Worm (Caenorhabditis elegans) whole organism, L2 larva: Measurements from ENCODE around the gene col-171.

Experiments
- C34F6.9 ChIP-seq: fragments of 150-350 bp; optimal IDR thresholded peaks from 2 replicates; lab custom pipeline; 2014; ENCODE audit warnings: missing biosample characterization, missing genetic modification characterization
- F13H6.1 ChIP-seq: sonication (generic microtip); optimal IDR thresholded peaks from 2 replicates; lab custom pipeline; 2016; ENCODE audit warnings: missing genetic modification characterization, missing compliant biosample characterization
- R02D3.7 ChIP-seq: fragments of 150-350 bp; optimal IDR thresholded peaks from 2 replicates; lab custom pipeline; 2014; ENCODE audit warnings: missing biosample characterization, missing genetic modification characterization
- Y55F3AM.14 ChIP-seq: fragments of 200-800 bp; sonication (Bioruptor generic); optimal IDR thresholded peaks from 2 replicates; lab custom pipeline; 2018; ENCODE audit warnings: mild to moderate bottlenecking, missing genetic modification characterization, missing compliant biosample characterization
- alr-1 ChIP-seq: fragments of 150-350 bp; optimal IDR thresholded peaks from 2 replicates; lab custom pipeline; 2014; ENCODE audit warnings: missing biosample characterization, missing genetic modification characterization
- ama-1 ChIP-seq: fragments of 150-350 bp; optimal IDR thresholded peaks from 2 replicates; lab custom pipeline; 2018; ENCODE audit warnings: inconsistent platforms
- blmp-1 ChIP-seq: sonication (generic microtip); optimal IDR thresholded peaks from 2 replicates; lab custom pipeline; 2017; ENCODE audit warnings: missing genetic modification characterization, mild to moderate bottlenecking, missing compliant biosample characterization, antibody characterized with exemption, moderate library complexity; ENCODE audit not compliant: insufficient read depth
- ceh-16 ChIP-seq: fragments of 150-350 bp; optimal IDR thresholded peaks from 2 replicates; lab custom pipeline; 2014; ENCODE audit warnings: missing biosample characterization, missing genetic modification characterization
- ceh-82 ChIP-seq: fragments of 150-350 bp; optimal IDR thresholded peaks from 2 replicates; lab custom pipeline; 2014; ENCODE audit warnings: missing biosample characterization, missing genetic modification characterization
- crh-2 ChIP-seq: sonication (generic microtip); optimal IDR thresholded peaks from 2 replicates; lab custom pipeline; 2017; ENCODE audit warnings: missing biosample characterization, missing genetic modification characterization
- dmd-4 ChIP-seq: sonication (generic microtip); optimal IDR thresholded peaks from 2 replicates; lab custom pipeline; 2017; ENCODE audit warnings: missing biosample characterization, missing genetic modification characterization
- egl-27 ChIP-seq: sonication (generic microtip); optimal IDR thresholded peaks from 3 replicates; lab custom pipeline; 2017; ENCODE audit warnings: missing biosample characterization, missing genetic modification reagents, missing genetic modification characterization
- fos-1 ChIP-seq: fragments of 150-350 bp; optimal IDR thresholded peaks from 2 replicates; lab custom pipeline; 2014; ENCODE audit warnings: missing biosample characterization, missing genetic modification characterization
- gmeb-1 ChIP-seq: fragments of 150-350 bp; optimal IDR thresholded peaks from 2 replicates; lab custom pipeline; 2014; ENCODE audit warnings: missing biosample characterization, missing genetic modification characterization
- lin-13 ChIP-seq: fragments of 150-350 bp; optimal IDR thresholded peaks from 2 replicates; lab custom pipeline; 2014; ENCODE audit warnings: missing biosample characterization, missing genetic modification reagents, missing genetic modification characterization
- lin-39 ChIP-seq: fragments of 150-350 bp; optimal IDR thresholded peaks from 2 replicates; lab custom pipeline; 2014; ENCODE audit warnings: missing biosample characterization, missing genetic modification reagents, missing genetic modification characterization
- mab-5 ChIP-seq: fragments of 150-350 bp; optimal IDR thresholded peaks from 2 replicates; lab custom pipeline; 2014; ENCODE audit warnings: missing biosample characterization, missing genetic modification characterization
- mdl-1 ChIP-seq, 2 experiments: fragments of 150-350 bp in 1 of 2; sonication (generic microtip) in 1 of 2; optimal IDR thresholded peaks; 2 replicates each; lab custom pipeline; 2017; ENCODE audit warnings: missing biosample characterization in 2 of 2, missing genetic modification characterization in 2 of 2
- nhr-12 ChIP-seq: fragments of 150-350 bp; optimal IDR thresholded peaks from 2 replicates; lab custom pipeline; 2014; ENCODE audit warnings: missing biosample characterization, missing genetic modification characterization
- nhr-129 ChIP-seq: fragments of 150-350 bp; optimal IDR thresholded peaks from 2 replicates; lab custom pipeline; 2014; ENCODE audit warnings: missing biosample characterization, missing genetic modification characterization
- nhr-21 ChIP-seq: fragments of 150-350 bp; optimal IDR thresholded peaks from 2 replicates; lab custom pipeline; 2014; ENCODE audit warnings: missing biosample characterization, missing genetic modification characterization
- nhr-23 ChIP-seq: fragments of 150-350 bp; optimal IDR thresholded peaks from 2 replicates; lab custom pipeline; 2014; ENCODE audit warnings: missing biosample characterization, missing genetic modification reagents, missing genetic modification characterization
- nhr-25 ChIP-seq: fragments of 150-350 bp; sonication (generic microtip); optimal IDR thresholded peaks from 3 replicates; lab custom pipeline; 2014; ENCODE audit warnings: missing biosample characterization, missing genetic modification characterization
- nhr-77 ChIP-seq: fragments of 150-350 bp; optimal IDR thresholded peaks from 2 replicates; lab custom pipeline; 2014; ENCODE audit warnings: missing biosample characterization, missing genetic modification characterization
- peb-1 ChIP-seq: fragments of 150-350 bp; optimal IDR thresholded peaks from 2 replicates; lab custom pipeline; 2014; ENCODE audit warnings: missing biosample characterization, missing genetic modification characterization
- sem-4 ChIP-seq: fragments of 150-350 bp; optimal IDR thresholded peaks from 2 replicates; lab custom pipeline; 2014; ENCODE audit warnings: missing biosample characterization, missing genetic modification reagents, missing genetic modification characterization
- skn-1 ChIP-seq: sonication (generic microtip); optimal IDR thresholded peaks from 2 replicates; lab custom pipeline; 2017; ENCODE audit warnings: missing biosample characterization, missing genetic modification characterization
- sma-3 ChIP-seq: sonication (generic microtip); optimal IDR thresholded peaks from 2 replicates; lab custom pipeline; 2016; ENCODE audit warnings: missing genetic modification reagents, missing genetic modification characterization, missing compliant biosample characterization
- sma-9 ChIP-seq, 2 experiments: fragments of 150-350 bp in 1 of 2; sonication (generic microtip) in 1 of 2; optimal IDR thresholded peaks; 2 replicates each; lab custom pipeline; 2014 to 2016; ENCODE audit warnings: missing genetic modification characterization in 2 of 2, mild to moderate bottlenecking in 1 of 2, missing biosample characterization in 1 of 2, missing compliant biosample characterization in 1 of 2, missing genetic modification reagents in 1 of 2, moderate library complexity in 1 of 2
- snpc-4 ChIP-seq: fragments of 150-350 bp; optimal IDR thresholded peaks from 2 replicates; lab custom pipeline; 2014; ENCODE audit warnings: missing biosample characterization, missing genetic modification characterization
- unc-39 ChIP-seq: fragments of 150-350 bp; optimal IDR thresholded peaks from 2 replicates; lab custom pipeline; 2014; ENCODE audit warnings: missing biosample characterization, missing genetic modification characterization
- unc-55 ChIP-seq: fragments of 150-350 bp; sonication (generic microtip); optimal IDR thresholded peaks from 3 replicates; lab custom pipeline; 2014; ENCODE audit warnings: missing biosample characterization, missing genetic modification reagents, missing genetic modification characterization
- zag-1 ChIP-seq: fragments of 150-350 bp; optimal IDR thresholded peaks from 2 replicates; lab custom pipeline; 2014; ENCODE audit warnings: missing biosample characterization, missing genetic modification characterization
- ztf-11 ChIP-seq: sonication (generic microtip); optimal IDR thresholded peaks from 2 replicates; lab custom pipeline; 2017; ENCODE audit warnings: missing biosample characterization, missing genetic modification characterization

col-171 gene

DNA sequence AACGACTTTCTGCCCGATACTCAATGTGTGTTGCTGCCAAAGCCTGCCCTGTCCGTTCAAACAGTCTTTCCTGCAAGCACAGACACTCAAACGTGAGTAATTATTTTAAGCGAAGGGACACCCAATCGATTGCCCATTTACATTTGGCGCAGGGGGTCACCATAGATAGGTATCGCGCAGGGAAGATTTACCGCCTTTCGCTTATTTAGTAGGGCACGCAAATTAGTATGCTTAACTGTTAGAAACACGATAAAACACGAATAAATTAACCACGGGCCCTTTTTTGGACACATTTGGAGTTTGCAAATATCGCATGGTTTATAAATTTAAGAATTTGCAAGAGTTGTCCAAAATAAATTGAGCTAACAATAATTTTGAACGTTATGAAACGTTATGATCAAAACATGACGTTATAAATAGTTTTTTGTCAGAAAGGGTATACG is 37.7 kb upstream of the col-171 start (continued):
- TF ChIP-seq sma-3 (GFP tag; lab: Kevin White, UChicago) (peak; percentile 99), zag-1 (tag; lab: Kevin White, UChicago) (peak; percentile 98)

ce11 chrX:6299641-6300240 is 34.4 kb upstream of the col-171 start, which contains the start of gene cest-16:
Gene cest-16, plus strand, starts transcription at chrX:6299942.
- TF ChIP-seq Y55F3AM.14 (GFP tag; lab: Kevin White, UChicago) (no peak), nhr-129 (tag; lab: Kevin White, UChicago) (peak; percentile 25)

DNA sequence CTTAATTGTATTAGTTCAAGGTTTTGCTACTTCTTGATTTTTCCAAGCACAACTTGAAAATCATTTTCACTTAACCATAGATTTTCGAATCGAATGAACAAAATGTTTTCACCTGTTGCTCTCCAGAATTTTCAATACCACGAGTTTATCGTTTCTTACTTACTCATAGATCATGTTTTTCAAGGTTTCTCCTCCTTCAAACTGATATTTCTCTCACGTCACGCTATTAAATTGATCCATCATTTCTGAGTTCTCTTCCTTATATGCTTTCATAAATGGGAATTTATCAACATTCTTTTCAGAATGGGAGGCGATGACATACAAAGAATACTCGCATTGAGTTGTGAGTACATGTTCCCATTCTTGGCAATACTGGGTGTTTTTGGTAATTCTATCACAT is 22.7 kb upstream of the col-171 start, which contains the start of gene npr-38:
TSS of gene npr-38 (plus strand) at position 301 of the 400 bp plus-strand sequence.
- TF ChIP-seq skn-1 (no peak), ceh-82 (tag; lab: Kevin White, UChicago) (no peak), nhr-23 (tag; lab: Kevin White, UChicago) (no peak), lin-39 (tag; lab: Kevin White, UChicago) (no peak), F13H6.1 (tag; lab: Kevin White, UChicago) (no peak), dmd-4 (tag; lab: Kevin White, UChicago) (no peak), snpc-4 (tag; lab: Kevin White, UChicago) (no peak), C34F6.9 (tag; lab: Kevin White, UChicago) (no peak), fos-1 (no peak), nhr-12 (no peak), unc-39 (tag; lab: Kevin White, UChicago) (no peak), peb-1 (tag; lab: Kevin White, UChicago) (no peak), ceh-16 (tag; lab: Kevin White, UChicago) (no peak), gmeb-1 (tag; lab: Kevin White, UChicago) (no peak), mdl-1 (tag; optimal IDR thresholded peaks at IDR 0.05; lab: Kevin White, UChicago) (no peak), sem-4 (no peak)

DNA sequence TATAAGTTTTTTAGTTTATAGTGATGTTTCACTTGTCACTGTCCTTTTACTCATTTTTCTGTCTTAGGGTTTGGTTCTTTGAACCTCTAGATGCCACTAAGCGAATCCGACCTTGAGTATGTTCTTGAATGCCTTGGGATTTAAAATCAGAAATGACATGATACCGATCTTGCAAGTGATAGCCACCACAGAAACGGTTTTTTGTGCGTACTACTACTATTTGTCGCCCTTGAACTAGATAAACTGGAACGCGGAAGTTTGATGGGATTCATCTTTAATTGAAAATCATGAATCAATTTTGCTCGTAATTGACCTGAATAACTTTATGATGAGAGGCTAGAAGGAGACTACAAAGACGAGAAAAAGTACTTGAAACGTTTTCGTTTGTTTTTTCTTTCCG is 15.3 kb upstream of the col-171 start:
- TF ChIP-seq egl-27 (tag; lab: Kevin White, UChicago) (peak; percentile 43), ceh-16 (tag; lab: Kevin White, UChicago) (peak; percentile 28), fos-1 (peak; percentile 28), R02D3.7 (no peak), nhr-77 (tag; lab: Kevin White, UChicago) (no peak), sma-3 (GFP tag; lab: Kevin White, UChicago) (peak; percentile 21), sma-9 (GFP tag; optimal IDR thresholded peaks at IDR 0.05; lab: Kevin White, UChicago) (peak; percentile 81), sma-9 (tag; optimal IDR thresholded peaks at IDR 0.05; lab: Kevin White, UChicago) (no peak)

DNA sequence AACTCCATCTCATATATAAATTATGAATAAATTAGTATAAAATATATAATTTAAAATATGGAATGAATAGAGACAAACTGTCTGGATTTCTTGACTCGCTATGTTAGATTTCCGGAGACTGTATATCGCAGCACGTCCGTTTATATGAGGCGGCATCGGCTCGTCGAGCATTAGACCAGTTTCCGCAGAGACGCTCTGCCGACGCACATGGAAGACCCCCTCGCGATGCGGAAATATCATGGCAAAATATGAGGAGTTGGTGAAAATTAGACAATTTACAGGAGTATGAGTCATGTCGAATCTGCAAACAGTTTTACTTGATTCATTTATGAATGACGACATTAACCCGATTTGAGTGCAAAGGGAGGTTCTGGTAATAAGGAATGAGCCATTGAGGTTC is 14.6 kb upstream of the col-171 start, which contains the start of gene chtb-3:
TSS of gene chtb-3 (minus strand) at position 101 of the 400 bp plus-strand sequence.
- TF ChIP-seq unc-55 (GFP tag; lab: Kevin White, UChicago) (no peak), lin-13 (GFP tag; lab: Kevin White, UChicago) (no peak), ama-1 (lab: Kevin White, UChicago) (no peak), mdl-1 (tag; optimal IDR thresholded peaks at IDR 0.05; lab: Kevin White, UChicago) (no peak), ztf-11 (tag; lab: Kevin White, UChicago) (no peak), sma-3 (GFP tag; lab: Kevin White, UChicago) (no peak), Y55F3AM.14 (GFP tag; lab: Kevin White, UChicago) (no peak), mab-5 (tag; lab: Kevin White, UChicago) (no peak), alr-1 (tag; lab: Kevin White, UChicago) (no peak)

DNA sequence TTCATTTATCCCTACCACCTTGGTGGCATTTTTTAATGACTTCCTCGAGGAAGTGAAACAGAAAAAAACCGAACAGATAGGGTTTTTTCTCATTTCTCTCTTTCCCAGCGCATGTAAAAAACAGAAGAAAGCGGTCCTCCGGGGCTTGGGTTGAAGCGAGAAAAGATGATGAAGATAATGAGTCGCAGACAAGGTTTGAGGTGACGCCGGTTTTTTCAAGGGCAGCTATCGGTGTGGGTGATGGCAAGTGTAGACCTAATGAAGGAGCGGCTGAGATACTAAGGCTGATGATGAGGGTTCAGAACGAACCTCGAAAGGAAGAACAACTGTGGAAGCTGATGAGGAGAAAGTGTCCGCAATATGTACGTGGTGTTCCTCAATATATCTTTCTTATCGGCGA is 13.2 kb upstream of the col-171 start:
- peak; percentile 22 for TF ChIP-seq fos-1
- TF ChIP-seq blmp-1 (tag; lab: Kevin White, UChicago), result peak; percentile 69
- peak; percentile 18 for TF ChIP-seq sma-3 (GFP tag; lab: Kevin White, UChicago)
- TF ChIP-seq sma-9 (GFP tag; optimal IDR thresholded peaks at IDR 0.05; lab: Kevin White, UChicago), result peak; percentile 9
- no peak for TF ChIP-seq sma-9 (tag; optimal IDR thresholded peaks at IDR 0.05; lab: Kevin White, UChicago)
- TF ChIP-seq egl-27 (tag; lab: Kevin White, UChicago), result peak; percentile 58
- TF ChIP-seq crh-2 (tag; lab: Kevin White, UChicago), result peak; percentile 25
- peak; percentile 81 for TF ChIP-seq nhr-25
- TF ChIP-seq ceh-16 (tag; lab: Kevin White, UChicago), result peak; percentile 41
- no peak for TF ChIP-seq mdl-1 (tag; optimal IDR thresholded peaks at IDR 0.05; lab: Kevin White, UChicago)
- TF ChIP-seq nhr-21 (tag; lab: Kevin White, UChicago), result peak; percentile 13
- TF ChIP-seq unc-55 (GFP tag; lab: Kevin White, UChicago), result no peak
